Fruit fly (Drosophila melanogaster) whole organism, embryonic: ENCODE measurements around the gene pnr.

Source experiments
- Adf1 ChIP-seq: fragments of 200-800 bp; sonication (Bioruptor generic); IDR thresholded peaks from 2 replicates; pipeline ENCODE4 v1.3.6; 2022; ENCODE audit warnings: missing biosample characterization, missing genetic modification characterization
- CG10543 ChIP-seq: fragments of 200-800 bp; sonication (Bioruptor generic); optimal IDR thresholded peaks from 3 replicates; lab custom pipeline; 2017; ENCODE audit warnings: missing biosample characterization, mild to moderate bottlenecking, missing genetic modification characterization, moderate library complexity
- CG11093 ChIP-seq: fragments of 200-800 bp; sonication (Bioruptor generic); IDR thresholded peaks from 3 replicates; pipeline ENCODE4 v1.3.6; 2022; ENCODE audit warnings: missing biosample characterization, missing genetic modification characterization
- CG11560 ChIP-seq: fragments of 200-800 bp; sonication (Bioruptor generic); IDR thresholded peaks from 3 replicates; pipeline ENCODE4 v1.3.6; 2022; ENCODE audit warnings: missing biosample characterization, missing genetic modification characterization
- CG12391 ChIP-seq: fragments of 200-800 bp; sonication (Bioruptor generic); optimal IDR thresholded peaks from 3 replicates; lab custom pipeline; 2018; ENCODE audit warnings: missing biosample characterization, mild to moderate bottlenecking, missing genetic modification characterization, moderate library complexity
- CG14710 ChIP-seq: fragments of 200-800 bp; sonication (Bioruptor generic); optimal IDR thresholded peaks from 3 replicates; lab custom pipeline; 2019; ENCODE audit warnings: missing biosample characterization, mild to moderate bottlenecking, missing genetic modification characterization, moderate library complexity
- CG2199 ChIP-seq: fragments of 200-800 bp; sonication (Bioruptor generic); IDR thresholded peaks from 3 replicates; pipeline ENCODE4 v1.3.6; 2022; ENCODE audit warnings: missing biosample characterization, missing genetic modification characterization
- CG2712 ChIP-seq: fragments of 200-800 bp; optimal IDR thresholded peaks from 3 replicates; lab custom pipeline; 2019; ENCODE audit warnings: missing biosample characterization, mild to moderate bottlenecking, missing genetic modification characterization, moderate library complexity
- CG34376 ChIP-seq: fragments of 200-800 bp; sonication (Bioruptor generic); optimal IDR thresholded peaks from 2 replicates; lab custom pipeline; 2018; ENCODE audit warnings: missing biosample characterization, mild to moderate bottlenecking, missing genetic modification characterization
- CG34422 ChIP-seq: fragments of 200-800 bp; sonication (Bioruptor generic); IDR thresholded peaks from 3 replicates; pipeline ENCODE4 v1.3.6; 2022; ENCODE audit warnings: missing biosample characterization, missing genetic modification characterization
- CG4328 ChIP-seq: fragments of 200-800 bp; sonication (Bioruptor generic); optimal IDR thresholded peaks from 3 replicates; lab custom pipeline; 2017; ENCODE audit warnings: missing biosample characterization, missing genetic modification reagents, missing genetic modification characterization
- CG4424 ChIP-seq: fragments of 200-800 bp; sonication (Bioruptor generic); optimal IDR thresholded peaks from 3 replicates; lab custom pipeline; 2016; ENCODE audit warnings: missing biosample characterization, missing genetic modification characterization
- CG6683 ChIP-seq: fragments of 200-800 bp; sonication (Bioruptor generic); optimal IDR thresholded peaks from 2 replicates; lab custom pipeline; 2017; ENCODE audit warnings: missing biosample characterization, mild to moderate bottlenecking, missing genetic modification characterization, missing genetic modification reagents
- CG6813 ChIP-seq: fragments of 200-800 bp; sonication (Bioruptor generic); optimal IDR thresholded peaks from 2 replicates; lab custom pipeline; 2017; ENCODE audit warnings: missing biosample characterization, missing genetic modification characterization, mild to moderate bottlenecking, moderate library complexity, missing genetic modification reagents
- CG7987 ChIP-seq: fragments of 200-800 bp; sonication (Bioruptor generic); optimal IDR thresholded peaks from 2 replicates; lab custom pipeline; 2018; ENCODE audit warnings: missing biosample characterization, mild to moderate bottlenecking, missing genetic modification characterization, moderate library complexity
- CoRest ChIP-seq: fragments of 200-800 bp; sonication (Bioruptor generic); optimal IDR thresholded peaks from 3 replicates; lab custom pipeline; 2018; ENCODE audit warnings: missing biosample characterization, mild to moderate bottlenecking, missing genetic modification characterization, moderate library complexity
- CrebB ChIP-seq: fragments of 200-800 bp; sonication (Bioruptor generic); optimal IDR thresholded peaks from 3 replicates; lab custom pipeline; 2018; ENCODE audit warnings: missing biosample characterization, mild to moderate bottlenecking, missing genetic modification characterization
- Dad ChIP-seq: fragments of 200-800 bp; sonication (Bioruptor generic); optimal IDR thresholded peaks from 3 replicates; lab custom pipeline; 2016; ENCODE audit warnings: missing biosample characterization, missing genetic modification characterization
- Ets97D ChIP-seq: fragments of 200-800 bp; sonication (Bioruptor generic); optimal IDR thresholded peaks from 3 replicates; lab custom pipeline; 2016; ENCODE audit warnings: missing biosample characterization, missing genetic modification characterization
- GATAe ChIP-seq: fragments of 200-800 bp; sonication (Bioruptor generic); conservative IDR thresholded peaks from 2 replicates; pipeline ENCODE4 v1.3.6; 2022; ENCODE audit warnings: missing biosample characterization, missing genetic modification characterization
- HLHmδ ChIP-seq: fragments of 200-800 bp; sonication (Bioruptor generic); optimal IDR thresholded peaks from 2 replicates; lab custom pipeline; 2018; ENCODE audit warnings: missing biosample characterization, mild to moderate bottlenecking, missing genetic modification characterization, moderate library complexity
- Hey ChIP-seq: fragments of 200-800 bp; sonication (Bioruptor generic); optimal IDR thresholded peaks from 3 replicates; lab custom pipeline; 2018; ENCODE audit warnings: missing biosample characterization, mild to moderate bottlenecking, missing genetic modification characterization
- Nf-YC ChIP-seq: fragments of 200-800 bp; optimal IDR thresholded peaks from 3 replicates; lab custom pipeline; 2019; ENCODE audit warnings: missing biosample characterization, mild to moderate bottlenecking, missing genetic modification characterization, moderate library complexity
- NfI ChIP-seq: fragments of 200-800 bp; sonication (Bioruptor generic); optimal IDR thresholded peaks from 3 replicates; lab custom pipeline; 2018; ENCODE audit warnings: missing biosample characterization, mild to moderate bottlenecking, missing genetic modification characterization, moderate library complexity
- Oaz ChIP-seq: fragments of 200-800 bp; sonication (Bioruptor generic); IDR thresholded peaks from 2 replicates; pipeline ENCODE4 v1.3.6; 2022; ENCODE audit warnings: missing biosample characterization, missing genetic modification characterization
- Pdp1 ChIP-seq, 2 experiments: fragments of 200-800 bp; sonication (Bioruptor generic); optimal IDR thresholded peaks; 3 replicates each; lab custom pipeline; 2016; ENCODE audit warnings: missing biosample characterization in 2 of 2, missing genetic modification characterization in 2 of 2, mild to moderate bottlenecking in 1 of 2, moderate library complexity in 1 of 2
- Rfx ChIP-seq: fragments of 200-800 bp; sonication (Bioruptor generic); IDR thresholded peaks from 2 replicates; pipeline ENCODE4 v1.3.6; 2022; ENCODE audit warnings: missing biosample characterization, missing genetic modification characterization
- Rx ChIP-seq: fragments of 200-800 bp; sonication (Bioruptor generic); IDR thresholded peaks from 2 replicates; pipeline ENCODE4 v1.3.6; 2022; ENCODE audit warnings: missing biosample characterization, missing genetic modification characterization
- Sin3A ChIP-seq: fragments of >200 bp; optimal IDR thresholded peaks from 2 replicates; lab custom pipeline; 2018
- ap ChIP-seq: fragments of 200-800 bp; sonication (Bioruptor generic); IDR thresholded peaks from 2 replicates; pipeline ENCODE4 v1.3.6; 2022; ENCODE audit warnings: missing biosample characterization, missing genetic modification characterization
- chn ChIP-seq: fragments of 200-800 bp; sonication (Bioruptor generic); optimal IDR thresholded peaks from 2 replicates; lab custom pipeline; 2016; ENCODE audit warnings: missing biosample characterization, missing genetic modification characterization
- crol ChIP-seq: fragments of 200-800 bp; sonication (Bioruptor generic); IDR thresholded peaks from 2 replicates; pipeline ENCODE4 v1.3.6; 2022; ENCODE audit warnings: missing biosample characterization, missing genetic modification characterization
- dati ChIP-seq: fragments of 200-800 bp; sonication (Bioruptor generic); IDR thresholded peaks from 2 replicates; pipeline ENCODE4 v1.3.6; 2022; ENCODE audit warnings: missing biosample characterization, missing genetic modification characterization
- dmrt11E ChIP-seq: fragments of 200-800 bp; sonication (Bioruptor generic); optimal IDR thresholded peaks from 3 replicates; lab custom pipeline; 2018; ENCODE audit warnings: missing biosample characterization, mild to moderate bottlenecking, missing genetic modification characterization, moderate library complexity
- gce ChIP-seq: fragments of 200-800 bp; sonication (Bioruptor generic); IDR thresholded peaks from 3 replicates; pipeline ENCODE4 v1.3.6; 2022; ENCODE audit warnings: missing biosample characterization, missing genetic modification characterization
- gsb-n ChIP-seq: fragments of 200-800 bp; sonication (Bioruptor generic); optimal IDR thresholded peaks from 3 replicates; lab custom pipeline; 2018; ENCODE audit warnings: missing biosample characterization, mild to moderate bottlenecking, missing genetic modification characterization
- hkb ChIP-seq, 2 experiments: fragments of 200-800 bp in 1 of 2; fragments of >200 bp in 1 of 2; sonication (Bioruptor generic) in 1 of 2; IDR thresholded peaks in 1 of 2; optimal IDR thresholded peaks in 1 of 2; 2 replicates each; pipeline versions ENCODE4 v1.3.6 to Lab custom; 2017 to 2022; ENCODE audit warnings: missing biosample characterization in 1 of 2, missing genetic modification characterization in 1 of 2
- klu ChIP-seq: fragments of 200-800 bp; sonication (Bioruptor generic); IDR thresholded peaks from 2 replicates; pipeline ENCODE4 v1.3.6; 2022; ENCODE audit warnings: missing biosample characterization, missing genetic modification characterization
- lov ChIP-seq, 2 experiments: fragments of 200-800 bp in 1 of 2; fragments of >200 bp in 1 of 2; sonication (Bioruptor generic) in 1 of 2; IDR thresholded peaks in 1 of 2; optimal IDR thresholded peaks in 1 of 2; 2 replicates in 1 of 2; 3 replicates in 1 of 2; pipeline versions ENCODE4 v1.3.6 to Lab custom; 2017 to 2022; ENCODE audit warnings: missing biosample characterization in 1 of 2, missing genetic modification characterization in 1 of 2
- mld ChIP-seq: fragments of 200-800 bp; sonication (Bioruptor generic); IDR thresholded peaks from 3 replicates; pipeline ENCODE4 v1.3.6; 2022; ENCODE audit warnings: missing biosample characterization, missing genetic modification characterization; ENCODE audit not compliant: partially characterized antibody
- nom ChIP-seq: fragments of 200-800 bp; sonication (Bioruptor generic); optimal IDR thresholded peaks from 2 replicates; lab custom pipeline; 2017; ENCODE audit warnings: missing biosample characterization, missing genetic modification characterization, mild to moderate bottlenecking, moderate library complexity, missing genetic modification reagents
- onecut ChIP-seq: fragments of 200-800 bp; sonication (Bioruptor generic); IDR thresholded peaks from 2 replicates; pipeline ENCODE4 v1.3.6; 2022; ENCODE audit warnings: missing biosample characterization, missing genetic modification characterization
- ro ChIP-seq: fragments of 200-800 bp; sonication (Bioruptor generic); IDR thresholded peaks from 2 replicates; pipeline ENCODE4 v1.3.6; 2022; ENCODE audit warnings: missing biosample characterization, missing genetic modification characterization
- sens ChIP-seq: fragments of 200-800 bp; sonication (Bioruptor generic); peaks from one replicate; lab custom pipeline; 2016; ENCODE audit warnings: missing biosample characterization, missing genetic modification characterization
- seq ChIP-seq: fragments of 200-800 bp; sonication (Bioruptor generic); IDR thresholded peaks from 2 replicates; pipeline ENCODE4 v1.3.6; 2022; ENCODE audit warnings: missing biosample characterization, missing genetic modification characterization
- unc-4 ChIP-seq: fragments of 200-800 bp; sonication (Bioruptor generic); IDR thresholded peaks from 2 replicates; pipeline ENCODE4 v1.3.6; 2022; ENCODE audit warnings: missing biosample characterization, missing genetic modification characterization; ENCODE audit not compliant: partially characterized antibody
- wdn ChIP-seq: fragments of 200-800 bp; sonication (Bioruptor generic); IDR thresholded peaks from 2 replicates; pipeline ENCODE4 v1.3.6; 2022; ENCODE audit warnings: missing biosample characterization, missing genetic modification characterization
- zen2 ChIP-seq: fragments of 200-800 bp; sonication (Bioruptor generic); IDR thresholded peaks from 3 replicates; pipeline ENCODE4 v1.3.6; 2022; ENCODE audit warnings: missing biosample characterization, missing genetic modification characterization; ENCODE audit not compliant: partially characterized antibody

pnr gene

DNA sequence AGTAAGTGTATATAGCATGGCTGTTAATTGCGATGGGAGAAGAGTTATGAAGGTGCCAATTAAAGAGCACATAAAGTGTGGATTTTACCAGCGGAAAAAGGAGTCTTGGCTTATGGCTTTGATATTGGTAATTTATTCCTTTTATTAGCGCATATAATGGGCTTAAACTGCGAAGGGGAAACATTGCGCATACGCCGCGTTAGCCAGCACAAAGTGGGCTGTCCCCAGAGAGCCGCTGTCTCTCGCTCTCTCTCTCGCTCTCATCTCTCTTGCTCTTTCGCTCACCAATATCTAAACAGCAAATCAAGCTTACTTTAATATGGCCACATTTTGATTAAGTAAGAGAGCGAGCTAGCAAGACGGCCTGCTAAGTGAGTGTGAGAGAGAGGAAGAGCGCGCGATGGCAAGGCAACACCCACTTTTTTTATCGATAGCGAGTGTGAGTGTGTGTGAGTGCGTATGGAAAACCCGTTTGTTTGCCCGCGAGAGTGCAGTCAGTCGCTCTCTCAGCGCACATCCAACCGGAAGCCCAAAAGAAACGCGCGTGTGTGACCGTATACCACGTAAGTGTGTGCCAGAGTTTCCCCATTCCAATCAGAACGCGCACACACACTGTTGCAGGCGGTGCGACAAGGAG lies at the start of gene pnr:
TSS of gene pnr (plus strand) at position 493 of the 637 bp plus-strand sequence.
- TF ChIP-seq CoRest (peak; percentile 74), CG12391 (tag; lab: Kevin White, UChicago) (no peak), Hey (peak; percentile 42), CrebB (peak; percentile 45), nom (GFP tag; lab: Kevin White, UChicago) (peak; percentile 14), Rfx (GFP tag; lab: Robert Waterston, UW) (0 out of 2 replicates have a peak, but pooled peaks have one; percentile 24), ap (GFP tag; lab: Robert Waterston, UW) (no peak), sens (GFP tag; lab: Kevin White, UChicago) (peak; percentile 66), CG11560 (tag; lab: Robert Waterston, UW) (no peak), Oaz (GFP tag; lab: Robert Waterston, UW) (no peak), CG34376 (GFP tag; lab: Kevin White, UChicago) (peak; percentile 55), HLHmδ (GFP tag; lab: Kevin White, UChicago) (peak; percentile 21), CG4424 (no peak), klu (no peak), gce (GFP tag; lab: Robert Waterston, UW) (peak; percentile 39; the same call in 1 of the 3 replicates), onecut (GFP tag; lab: Robert Waterston, UW) (peak; percentile 69), dati (GFP tag; lab: Robert Waterston, UW) (no peak), Rx (GFP tag; lab: Robert Waterston, UW) (0 out of 2 replicates have a peak, but pooled peaks have one; percentile 4), zen2 (peak; percentile 48; the same call in 1 of the 3 replicates), GATAe (GFP tag; lab: Robert Waterston, UW) (peak; percentile 99), crol (GFP tag; lab: Robert Waterston, UW) (peak; percentile 21; the same call in 1 of the 2 replicates), unc-4 (GFP tag; lab: Robert Waterston, UW) (peak; percentile 50), CG2199 (GFP tag; lab: Robert Waterston, UW) (no peak), hkb (optimal IDR thresholded peaks at IDR 0.05; lab: Kevin White, UChicago) (no peak), hkb (GFP tag; IDR thresholded peaks at IDR 0.05; lab: Robert Waterston, UW) (peak; percentile 41; the same call in 1 of the 2 replicates), Nf-YC (tag; lab: Kevin White, UChicago) (peak; percentile 100), CG2712 (tag; lab: Kevin White, UChicago) (peak; percentile 40), CG10543 (no peak), Ets97D (GFP tag; lab: Kevin White, UChicago) (peak; percentile 92), Sin3A (no peak), ro (GFP tag; lab: Robert Waterston, UW) (no peak), Pdp1 (GFP tag; optimal IDR thresholded peaks at IDR 0.05; lab: Kevin White, UChicago) (peak in 1 of 2 experiments; percentile 86), CG34422 (GFP tag; lab: Robert Waterston, UW) (no peak), CG6813 (GFP tag; lab: Kevin White, UChicago) (peak; percentile 25), CG4328 (GFP tag; lab: Kevin White, UChicago) (no peak), NfI (GFP tag; lab: Kevin White, UChicago) (no peak), Dad (no peak), gsb-n (tag; lab: Kevin White, UChicago) (peak; percentile 37), Adf1 (GFP tag; lab: Robert Waterston, UW) (peak; percentile 58), mld (GFP tag; lab: Robert Waterston, UW) (peak; percentile 10; the same call in 1 of the 3 replicates), lov (optimal IDR thresholded peaks at IDR 0.05; lab: Kevin White, UChicago) (no peak), lov (GFP tag; IDR thresholded peaks at IDR 0.05; lab: Robert Waterston, UW) (0 out of 3 replicates have a peak, but pooled peaks have one; percentile 29), seq (GFP tag; lab: Robert Waterston, UW) (peak; percentile 63; the same call in 1 of the 2 replicates), CG14710 (tag; lab: Kevin White, UChicago) (no peak), CG7987 (GFP tag; lab: Kevin White, UChicago) (peak; percentile 16), CG6683 (GFP tag; lab: Kevin White, UChicago) (no peak), CG11093 (GFP tag; lab: Robert Waterston, UW) (no peak), wdn (GFP tag; lab: Robert Waterston, UW) (no peak), chn (GFP tag; lab: Kevin White, UChicago) (peak; percentile 33), dmrt11E (tag; lab: Kevin White, UChicago) (no peak)
